Fruit fly (Drosophila melanogaster): ENCODE results near the gene DCTN1-p150.

Gene DCTN1-p150

dm6 chr3L:13923332-13924272, 5.6 kb upstream of the DCTN1-p150 start:
- TF ChIP-seq CG12605 (GFP tag; IDR thresholded peaks at IDR 0.05) (peak; percentile 52), CG10348 (GFP tag; IDR thresholded peaks at IDR 0.05) (no peak), CG8301 (tag; optimal IDR thresholded peaks at IDR 0.05) (peak; percentile 13), Pif1A (GFP tag; optimal IDR thresholded peaks at IDR 0.05) (peak; percentile 30), Ets98B (GFP tag; IDR thresholded peaks at IDR 0.05) (peak; percentile 42; the same call in 1 of the 2 replicates), CG32121 (GFP tag; IDR thresholded peaks at IDR 0.05) (peak; percentile 62), CG13204 (GFP tag; optimal IDR thresholded peaks at IDR 0.05) (no peak), Pif1B (GFP tag; optimal IDR thresholded peaks at IDR 0.05) (peak; percentile 22), fd96Ca (GFP tag; IDR thresholded peaks at IDR 0.05) (0 out of 3 replicates have a peak, but pooled peaks have one; percentile 6), Snoo (tag; optimal IDR thresholded peaks at IDR 0.05) (peak; percentile 10), CG9948 (tag; optimal IDR thresholded peaks at IDR 0.05) (peak; percentile 36), CG8159 (tag; optimal IDR thresholded peaks at IDR 0.05) (peak; percentile 30), EcR (GFP tag; optimal IDR thresholded peaks at IDR 0.05) (no peak), CG4496 (GFP tag; IDR thresholded peaks at IDR 0.05) (peak; percentile 77), CG15710 (tag; optimal IDR thresholded peaks at IDR 0.05) (peak; percentile 19), CG34367 (tag; optimal IDR thresholded peaks at IDR 0.05) (peak; percentile 12), rn (GFP tag; IDR thresholded peaks at IDR 0.05) (no peak), CG17806 (tag; optimal IDR thresholded peaks at IDR 0.05) (peak; percentile 28)

DNA sequence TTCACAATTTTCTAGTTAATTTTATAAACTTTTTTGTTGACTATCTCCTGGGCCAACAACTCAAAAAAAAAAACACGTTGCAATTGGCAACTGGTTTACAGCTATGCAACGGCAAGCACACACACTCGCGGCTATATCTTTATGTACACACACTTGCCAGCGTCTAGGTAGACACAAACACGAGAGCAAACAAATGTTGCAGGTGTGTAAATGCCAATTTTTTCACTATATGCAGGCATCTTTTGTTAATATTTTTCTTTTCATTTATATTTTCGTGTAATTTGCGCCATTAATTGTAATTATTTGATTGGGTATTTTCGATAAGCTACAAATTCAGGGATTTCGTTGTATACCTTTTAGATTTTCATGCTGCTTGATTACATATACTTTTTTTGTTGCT, 4.5 kb upstream of the DCTN1-p150 start:
- TF ChIP-seq CG14655 (GFP tag; optimal IDR thresholded peaks at IDR 0.05), result no peak
- no peak for TF ChIP-seq CG9948 (tag; optimal IDR thresholded peaks at IDR 0.05)
- no peak for TF ChIP-seq CG8159 (tag; optimal IDR thresholded peaks at IDR 0.05)
- TF ChIP-seq gl (tag; optimal IDR thresholded peaks at IDR 0.05), result no peak
- no peak for TF ChIP-seq EcR (GFP tag; optimal IDR thresholded peaks at IDR 0.05)
- no peak for TF ChIP-seq Pif1B (GFP tag; optimal IDR thresholded peaks at IDR 0.05)
- no peak for TF ChIP-seq fd96Ca (GFP tag; IDR thresholded peaks at IDR 0.05)
- no peak for TF ChIP-seq Ets98B (GFP tag; IDR thresholded peaks at IDR 0.05)
- no peak for TF ChIP-seq CG12605 (GFP tag; IDR thresholded peaks at IDR 0.05)

DNA sequence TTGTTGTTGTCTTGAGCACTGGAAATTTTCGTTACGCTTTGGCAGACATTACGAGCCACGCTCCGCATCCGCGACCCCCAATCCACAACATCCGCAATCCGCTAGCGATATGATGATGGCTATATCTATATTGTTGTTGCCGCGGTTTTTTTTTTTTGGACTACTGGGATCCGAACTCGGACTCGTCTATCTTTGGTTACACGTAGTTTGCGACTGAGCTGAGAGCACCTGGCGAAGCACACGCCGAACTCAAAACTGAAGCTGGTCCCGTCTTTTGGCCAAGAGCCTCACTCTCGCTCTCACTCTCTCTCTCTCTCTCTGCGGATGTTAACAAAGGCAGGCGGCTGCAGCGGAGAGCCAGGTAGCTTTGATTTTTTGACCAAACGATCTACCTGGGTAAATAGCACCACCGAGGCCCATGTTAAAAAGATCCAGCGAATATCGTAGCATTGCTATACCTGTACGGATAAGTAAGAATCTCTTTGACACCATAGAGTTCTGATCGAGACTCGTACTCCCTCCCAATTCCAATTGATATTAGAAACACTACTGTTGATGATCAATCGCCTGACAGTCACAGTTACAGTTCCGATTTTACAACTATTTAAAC, 4.0 kb upstream of the DCTN1-p150 start, which contains the start of gene Rgl:
Gene Rgl (minus strand): TSS at position 219 of the 610 bp plus-strand sequence.
- TF ChIP-seq fd96Ca (GFP tag; IDR thresholded peaks at IDR 0.05), result peak; percentile 57; the same call in 1 of the 3 replicates
- TF ChIP-seq Pif1A (GFP tag; optimal IDR thresholded peaks at IDR 0.05), result no peak
- peak; percentile 58; the same call in 1 of the 3 replicates for TF ChIP-seq CG4496 (GFP tag; IDR thresholded peaks at IDR 0.05)
- TF ChIP-seq gl (tag; optimal IDR thresholded peaks at IDR 0.05), result no peak
- TF ChIP-seq rn (GFP tag; IDR thresholded peaks at IDR 0.05), result no peak
- TF ChIP-seq EcR (GFP tag; optimal IDR thresholded peaks at IDR 0.05), result no peak
- TF ChIP-seq CG8301 (tag; optimal IDR thresholded peaks at IDR 0.05), result no peak
- TF ChIP-seq CG34367 (tag; optimal IDR thresholded peaks at IDR 0.05), result no peak
- no peak for TF ChIP-seq CG14655 (GFP tag; optimal IDR thresholded peaks at IDR 0.05)
- no peak for TF ChIP-seq D1 (tag; optimal IDR thresholded peaks at IDR 0.05)
- TF ChIP-seq Pif1B (GFP tag; optimal IDR thresholded peaks at IDR 0.05), result peak; percentile 68
- no peak for TF ChIP-seq CG10348 (GFP tag; IDR thresholded peaks at IDR 0.05)
- TF ChIP-seq CG17806 (tag; optimal IDR thresholded peaks at IDR 0.05), result no peak
- TF ChIP-seq CG9948 (tag; optimal IDR thresholded peaks at IDR 0.05), result no peak
- TF ChIP-seq CG8159 (tag; optimal IDR thresholded peaks at IDR 0.05), result peak; percentile 4
- peak; percentile 59 for TF ChIP-seq CG12605 (GFP tag; IDR thresholded peaks at IDR 0.05)
- peak; percentile 12; the same call in 1 of the 2 replicates for TF ChIP-seq CG32121 (GFP tag; IDR thresholded peaks at IDR 0.05)
- TF ChIP-seq CG15710 (tag; optimal IDR thresholded peaks at IDR 0.05), result no peak
- TF ChIP-seq Ets98B (GFP tag; IDR thresholded peaks at IDR 0.05), result peak; percentile 70; the same call in 1 of the 2 replicates
- TF ChIP-seq CG13204 (GFP tag; optimal IDR thresholded peaks at IDR 0.05), result no peak
- no peak for TF ChIP-seq Snoo (tag; optimal IDR thresholded peaks at IDR 0.05)

- TF ChIP-seq CG10348 (GFP tag; IDR thresholded peaks at IDR 0.05) (no peak), CG12605 (GFP tag; IDR thresholded peaks at IDR 0.05) (0 out of 2 replicates have a peak, but pooled peaks have one; percentile 33), Snoo (tag; optimal IDR thresholded peaks at IDR 0.05) (no peak), D1 (tag; optimal IDR thresholded peaks at IDR 0.05) (no peak), EcR (GFP tag; optimal IDR thresholded peaks at IDR 0.05) (no peak), CG32121 (GFP tag; IDR thresholded peaks at IDR 0.05) (no peak), gl (tag; optimal IDR thresholded peaks at IDR 0.05) (no peak)
Observed at dm6 chr3L:13934902-13935301, 5.7 kb downstream of the DCTN1-p150 start.

- TF ChIP-seq CG14655 (GFP tag; optimal IDR thresholded peaks at IDR 0.05) (no peak), EcR (GFP tag; optimal IDR thresholded peaks at IDR 0.05) (no peak), CG13204 (GFP tag; optimal IDR thresholded peaks at IDR 0.05) (no peak), CG34367 (tag; optimal IDR thresholded peaks at IDR 0.05) (no peak), CG4496 (GFP tag; IDR thresholded peaks at IDR 0.05) (peak; percentile 45; the same call in 1 of the 3 replicates), CG8159 (tag; optimal IDR thresholded peaks at IDR 0.05) (peak; percentile 20), CG9948 (tag; optimal IDR thresholded peaks at IDR 0.05) (no peak), Snoo (tag; optimal IDR thresholded peaks at IDR 0.05) (no peak), D1 (tag; optimal IDR thresholded peaks at IDR 0.05) (no peak), CG8301 (tag; optimal IDR thresholded peaks at IDR 0.05) (no peak), Pif1A (GFP tag; optimal IDR thresholded peaks at IDR 0.05) (no peak), rn (GFP tag; IDR thresholded peaks at IDR 0.05) (no peak), Pif1B (GFP tag; optimal IDR thresholded peaks at IDR 0.05) (no peak), CG12605 (GFP tag; IDR thresholded peaks at IDR 0.05) (peak; percentile 70; the same call in 1 of the 2 replicates), fd96Ca (GFP tag; IDR thresholded peaks at IDR 0.05) (peak; percentile 26; the same call in 1 of the 3 replicates), CG15710 (tag; optimal IDR thresholded peaks at IDR 0.05) (no peak), Ets98B (GFP tag; IDR thresholded peaks at IDR 0.05) (peak; percentile 46; the same call in 1 of the 2 replicates), gl (tag; optimal IDR thresholded peaks at IDR 0.05) (peak; percentile 22), CG32121 (GFP tag; IDR thresholded peaks at IDR 0.05) (peak; percentile 33), CG17806 (tag; optimal IDR thresholded peaks at IDR 0.05) (peak; percentile 6), CG10348 (GFP tag; IDR thresholded peaks at IDR 0.05) (no peak)
Observed at dm6 chr3L:13936771-13937170, 7.6 kb downstream of the DCTN1-p150 start.
